Worm (Caenorhabditis elegans): ENCODE results near the gene gck-3.

ce11 chrV:17979789-17980188 lies 13.1 kb upstream of the gck-3 start, which contains the start of gene snx-6:
- TF ChIP-seq Y22D7AL.16 (tag; optimal IDR thresholded peaks at IDR 0.05): no peak
- TF ChIP-seq tbx-2 (tag; optimal IDR thresholded peaks at IDR 0.05): no peak
- no peak for TF ChIP-seq C38D4.7 (GFP tag; optimal IDR thresholded peaks at IDR 0.05)
- TF ChIP-seq ztf-16 (tag; optimal IDR thresholded peaks at IDR 0.05): no peak
- no peak for TF ChIP-seq dmd-4 (tag; optimal IDR thresholded peaks at IDR 0.05; ENCODE audit: borderline replicate concordance)
- TF ChIP-seq ceh-24 (tag; optimal IDR thresholded peaks at IDR 0.05): no peak
- no peak for TF ChIP-seq ceh-18 (tag; optimal IDR thresholded peaks at IDR 0.05)
- no peak for TF ChIP-seq C08G9.2 (tag; optimal IDR thresholded peaks at IDR 0.05)
- TF ChIP-seq nhr-232 (tag; optimal IDR thresholded peaks at IDR 0.05): no peak
- TF ChIP-seq pha-4 (tag; optimal IDR thresholded peaks at IDR 0.05): no peak

All from whole organism, late embryonic.